Worm (Caenorhabditis elegans) whole organism, young adult: Measurements from ENCODE around the gene npl-10.

Experiments
- F22D6.2 ChIP-seq: sonication (generic microtip); optimal IDR thresholded peaks from 2 replicates; lab custom pipeline; 2016; ENCODE audit warnings: mild to moderate bottlenecking, missing genetic modification characterization, missing compliant biosample characterization
- F23B12.7 ChIP-seq: sonication (generic microtip); optimal IDR thresholded peaks from 2 replicates; lab custom pipeline; 2017; ENCODE audit warnings: missing genetic modification characterization, mild to moderate bottlenecking, missing compliant biosample characterization, antibody characterized with exemption, moderate library complexity; ENCODE audit not compliant: insufficient read depth
- F37B4.10 ChIP-seq: fragments of 200-800 bp; sonication (Bioruptor generic); IDR thresholded peaks from 2 replicates; pipeline ENCODE4 v1.3.6; 2022; ENCODE audit warnings: missing genetic modification characterization, missing compliant biosample characterization
- T26A5.8 ChIP-seq: sonication (generic microtip); optimal IDR thresholded peaks from 2 replicates; lab custom pipeline; 2016; ENCODE audit warnings: missing genetic modification characterization, missing compliant biosample characterization
- Y67H2A.10 ChIP-seq: fragments of 200-800 bp; sonication (Bioruptor generic); conservative IDR thresholded peaks from 2 replicates; pipeline ENCODE4 v1.3.6; 2022; ENCODE audit warnings: missing genetic modification reagents, missing genetic modification characterization, missing compliant biosample characterization
- Y95B8A.8 ChIP-seq: fragments of 200-800 bp; sonication (Bioruptor generic); IDR thresholded peaks from 2 replicates; pipeline ENCODE4 v1.3.6; 2022; ENCODE audit warnings: missing genetic modification reagents, missing genetic modification characterization, missing compliant biosample characterization
- ama-1 ChIP-seq, 3 experiments: fragments of 150-350 bp in 1 of 3; sonication (generic microtip) in 2 of 3; optimal IDR thresholded peaks; 2 replicates each; lab custom pipeline; 2014 to 2018; ENCODE audit warnings: missing biosample characterization in 2 of 3, missing genetic modification characterization in 2 of 3, missing genetic modification reagents in 2 of 3
- atf-7 ChIP-seq: sonication (generic microtip); optimal IDR thresholded peaks from 2 replicates; lab custom pipeline; 2017; ENCODE audit warnings: mild to moderate bottlenecking, missing genetic modification characterization, missing compliant biosample characterization
- athp-1 ChIP-seq: sonication (generic microtip); optimal IDR thresholded peaks from 2 replicates; lab custom pipeline; 2017; ENCODE audit warnings: mild to moderate bottlenecking, missing genetic modification characterization, missing compliant biosample characterization
- attf-6 ChIP-seq: fragments of 200-800 bp; sonication (Bioruptor generic); IDR thresholded peaks from 2 replicates; pipeline ENCODE4 v1.3.6; 2022; ENCODE audit warnings: missing genetic modification reagents, missing genetic modification characterization, missing compliant biosample characterization
- bed-1 ChIP-seq: fragments of 200-800 bp; sonication (Bioruptor generic); IDR thresholded peaks from 2 replicates; pipeline ENCODE4 v1.3.6; 2022; ENCODE audit warnings: missing genetic modification reagents, missing genetic modification characterization, missing compliant biosample characterization
- ccch-3 ChIP-seq: fragments of 200-800 bp; sonication (Bioruptor generic); optimal IDR thresholded peaks from 2 replicates; lab custom pipeline; 2018; ENCODE audit warnings: mild to moderate bottlenecking, missing genetic modification characterization, missing compliant biosample characterization
- ceh-27 ChIP-seq: fragments of 200-800 bp; sonication (Bioruptor generic); optimal IDR thresholded peaks from 2 replicates; lab custom pipeline; 2018; ENCODE audit warnings: mild to moderate bottlenecking, missing genetic modification characterization, moderate library complexity, missing compliant biosample characterization
- chd-7 ChIP-seq: sonication (generic microtip); optimal IDR thresholded peaks from 2 replicates; lab custom pipeline; 2016; ENCODE audit warnings: mild to moderate bottlenecking, missing genetic modification characterization, moderate library complexity, missing compliant biosample characterization
- dpl-1 ChIP-seq: fragments of 150-350 bp; optimal IDR thresholded peaks from 2 replicates; lab custom pipeline; 2014; ENCODE audit warnings: missing biosample characterization, missing genetic modification reagents, missing genetic modification characterization
- egl-18 ChIP-seq: fragments of 200-800 bp; sonication (Bioruptor generic); IDR thresholded peaks from 2 replicates; pipeline ENCODE4 v1.3.6; 2022; ENCODE audit warnings: missing genetic modification reagents, missing genetic modification characterization, missing compliant biosample characterization
- hlh-12 ChIP-seq: sonication (generic microtip); optimal IDR thresholded peaks from 2 replicates; lab custom pipeline; 2016; ENCODE audit warnings: missing genetic modification characterization, missing compliant biosample characterization
- let-607 ChIP-seq, 2 experiments: fragments of 200-800 bp in 1 of 2; sonication (Bioruptor generic) in 1 of 2; sonication (generic microtip) in 1 of 2; optimal IDR thresholded peaks; 2 replicates each; lab custom pipeline; 2016 to 2018; ENCODE audit warnings: mild to moderate bottlenecking in 2 of 2, missing compliant biosample characterization in 2 of 2, missing genetic modification characterization in 2 of 2, moderate library complexity in 2 of 2, missing genotype in 1 of 2
- lin-40 ChIP-seq: sonication (generic microtip); optimal IDR thresholded peaks from 2 replicates; lab custom pipeline; 2016; ENCODE audit warnings: missing genetic modification characterization, mild to moderate bottlenecking, missing compliant biosample characterization, missing genotype, missing genetic modification reagents
- madf-10 ChIP-seq: sonication (generic microtip); optimal IDR thresholded peaks from 2 replicates; lab custom pipeline; 2016; ENCODE audit warnings: mild to moderate bottlenecking, missing genetic modification characterization, missing compliant biosample characterization
- madf-8 ChIP-seq: fragments of 200-800 bp; sonication (Bioruptor generic); conservative IDR thresholded peaks from 2 replicates; pipeline ENCODE4 v1.3.6; 2022; ENCODE audit warnings: missing genetic modification reagents, missing genetic modification characterization, missing compliant biosample characterization
- nfya-1 ChIP-seq: sonication (generic microtip); optimal IDR thresholded peaks from 2 replicates; lab custom pipeline; 2017; ENCODE audit warnings: antibody characterized with exemption, missing compliant biosample characterization, missing genetic modification characterization, borderline replicate concordance; ENCODE audit not compliant: insufficient read depth
- nfyb-1 ChIP-seq: fragments of 200-800 bp; sonication (Bioruptor generic); IDR thresholded peaks from 2 replicates; pipeline ENCODE4 v1.3.6; 2022; ENCODE audit warnings: missing genetic modification reagents, missing genetic modification characterization, missing compliant biosample characterization
- rpc-1 ChIP-seq, 2 experiments: fragments of 150-350 bp in 1 of 2; sonication (generic microtip) in 1 of 2; optimal IDR thresholded peaks; 2 replicates each; lab custom pipeline; 2014 to 2018; ENCODE audit warnings: missing biosample characterization in 1 of 2, missing genetic modification characterization in 1 of 2, missing genetic modification reagents in 1 of 2, missing genotype in 1 of 2
- snpc-1.1 ChIP-seq: sonication (generic microtip); optimal IDR thresholded peaks from 2 replicates; lab custom pipeline; 2017; ENCODE audit warnings: missing genetic modification characterization, mild to moderate bottlenecking, missing compliant biosample characterization, antibody characterized with exemption, moderate library complexity, missing genotype, missing genetic modification reagents; ENCODE audit not compliant: insufficient read depth
- snpc-3.4 ChIP-seq: sonication (generic microtip); optimal IDR thresholded peaks from 2 replicates; lab custom pipeline; 2017; ENCODE audit warnings: missing genetic modification characterization, mild to moderate bottlenecking, missing compliant biosample characterization, antibody characterized with exemption, moderate library complexity, missing genotype, missing genetic modification reagents
- snpc-4 ChIP-seq, 5 experiments: fragments of 150-350 bp in 1 of 5; sonication (generic microtip) in 4 of 5; optimal IDR thresholded peaks; 2 replicates each; lab custom pipeline; 2014 to 2018; ENCODE audit warnings: missing genetic modification characterization in 5 of 5, missing biosample characterization in 3 of 5, antibody characterized with exemption in 2 of 5, mild to moderate bottlenecking in 2 of 5, missing compliant biosample characterization in 2 of 5, missing genotype in 2 of 5, moderate library complexity in 2 of 5, missing genetic modification reagents in 1 of 5
- somi-1 ChIP-seq: fragments of 200-800 bp; sonication (Bioruptor generic); optimal IDR thresholded peaks from 2 replicates; lab custom pipeline; 2018; ENCODE audit warnings: mild to moderate bottlenecking, missing genetic modification characterization, missing compliant biosample characterization
- unc-62 ChIP-seq: fragments of 150-350 bp; optimal IDR thresholded peaks from 2 replicates; lab custom pipeline; 2014; ENCODE audit warnings: missing biosample characterization, missing genetic modification reagents, missing genetic modification characterization
- zim-3 ChIP-seq: sonication (generic microtip); optimal IDR thresholded peaks from 2 replicates; lab custom pipeline; 2017; ENCODE audit warnings: mild to moderate bottlenecking, missing genetic modification characterization, moderate library complexity, missing compliant biosample characterization
- ztf-22 ChIP-seq: fragments of 200-800 bp; sonication (Bioruptor generic); optimal IDR thresholded peaks from 2 replicates; lab custom pipeline; 2018; ENCODE audit warnings: mild to moderate bottlenecking, missing genetic modification characterization, moderate library complexity, missing compliant biosample characterization
- ztf-28 ChIP-seq: fragments of 200-800 bp; sonication (Bioruptor generic); IDR thresholded peaks from 2 replicates; pipeline ENCODE4 v1.3.6; 2022; ENCODE audit warnings: missing genetic modification reagents, missing genetic modification characterization, missing compliant biosample characterization
- ztf-3 ChIP-seq: fragments of 200-800 bp; sonication (Bioruptor generic); optimal IDR thresholded peaks from 2 replicates; lab custom pipeline; 2018; ENCODE audit warnings: mild to moderate bottlenecking, missing genetic modification characterization, missing compliant biosample characterization

npl-10 gene

DNA sequence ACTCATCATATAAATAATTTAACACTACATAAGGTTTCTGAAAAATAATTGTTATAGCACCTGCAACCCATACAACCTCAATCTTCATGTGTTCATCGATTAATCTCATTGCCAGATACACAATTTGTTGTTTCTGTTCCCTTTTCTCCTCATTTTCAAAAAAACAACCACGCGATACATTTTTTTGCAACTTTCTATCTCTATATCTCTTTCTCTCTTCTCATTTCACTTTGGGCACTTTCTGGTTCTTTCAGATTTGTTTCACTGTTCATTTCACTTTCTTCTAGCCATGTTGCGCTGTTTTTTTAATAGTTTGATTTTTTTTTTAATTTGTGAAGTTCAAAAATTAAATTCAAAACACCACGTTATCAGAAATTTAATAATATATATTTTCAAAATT, 23.5 kb upstream of the npl-10 start (continued):
- no peak for TF ChIP-seq hlh-12 (tag; lab: Kevin White, UChicago)

DNA sequence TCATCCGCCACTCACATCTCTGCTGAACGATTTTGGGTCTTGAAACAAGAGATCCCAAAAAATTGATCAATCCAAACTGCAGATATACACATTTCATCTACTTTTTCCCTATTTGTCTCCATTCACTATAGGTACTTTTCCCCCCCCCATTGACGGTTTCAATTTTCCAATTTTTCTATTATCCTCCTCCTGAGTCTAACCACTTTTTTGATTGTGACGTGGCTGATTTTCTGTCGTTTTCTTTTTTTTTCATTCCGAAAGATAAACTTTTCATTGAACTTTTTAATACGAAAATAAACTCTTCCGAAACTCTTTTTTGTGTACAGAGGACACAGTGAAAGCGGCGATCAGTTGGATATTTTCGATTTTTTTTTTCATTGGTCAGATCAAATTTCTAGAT, 22.1 kb upstream of the npl-10 start:
- no peak for TF ChIP-seq egl-18
- TF ChIP-seq, all 124 proteins: peak for 0

DNA sequence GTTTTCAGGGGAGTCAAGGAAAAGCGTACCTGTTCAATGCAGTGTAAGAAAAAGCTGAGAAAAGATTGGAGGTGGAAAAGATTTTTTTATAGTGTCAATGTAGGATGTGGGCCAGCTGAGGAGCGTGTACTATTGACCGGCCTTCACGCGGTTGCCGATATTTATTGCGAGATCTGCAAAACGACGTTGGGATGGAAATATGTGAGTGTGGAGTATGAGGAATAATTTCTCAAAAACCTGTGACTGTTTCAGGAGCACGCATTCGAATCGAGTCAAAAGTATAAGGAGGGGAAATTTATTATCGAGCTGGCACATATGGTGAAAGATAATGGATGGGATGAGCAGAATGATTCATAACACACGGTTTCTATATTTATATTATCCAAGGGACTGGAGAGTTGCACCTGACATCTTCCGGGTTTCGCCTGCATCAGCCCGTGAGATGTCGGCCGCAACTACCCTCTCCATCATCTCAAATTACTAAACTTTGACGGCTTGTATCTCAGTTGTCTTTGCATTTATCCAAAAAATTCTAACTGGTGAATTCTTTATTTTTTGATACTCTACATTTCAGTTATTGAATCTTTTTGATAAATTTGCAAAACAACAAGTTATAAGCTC, 21.5 kb upstream of the npl-10 start:
- no peak for TF ChIP-seq somi-1
- TF ChIP-seq bed-1: no peak
- TF ChIP-seq hlh-12 (tag; lab: Kevin White, UChicago): no peak
- no peak for TF ChIP-seq madf-8
- no peak for TF ChIP-seq ztf-28 (GFP tag; lab: Robert Waterston, UW)
- no peak for TF ChIP-seq ccch-3
- TF ChIP-seq madf-10 (tag; lab: Kevin White, UChicago): no peak
- TF ChIP-seq chd-7 (tag; lab: Kevin White, UChicago): peak; percentile 44
- no peak for TF ChIP-seq unc-62 (GFP tag; lab: Kevin White, UChicago)
- TF ChIP-seq athp-1 (tag; lab: Kevin White, UChicago): no peak
- TF ChIP-seq zim-3 (tag; lab: Kevin White, UChicago): no peak
- no peak for TF ChIP-seq nfya-1
- no peak for TF ChIP-seq ceh-27
- TF ChIP-seq rpc-1 (optimal IDR thresholded peaks at IDR 0.05; lab: Kevin White, UChicago): no peak
- no peak for TF ChIP-seq rpc-1 (tag; optimal IDR thresholded peaks at IDR 0.05; lab: Kevin White, UChicago)
- peak; percentile 32 for TF ChIP-seq ama-1 (optimal IDR thresholded peaks at IDR 0.05; lab: Kevin White, UChicago)
- TF ChIP-seq ama-1 (GFP tag; optimal IDR thresholded peaks at IDR 0.05; lab: Kevin White, UChicago): no peak
- no peak for TF ChIP-seq Y67H2A.10 (GFP tag; lab: Robert Waterston, UW)
- TF ChIP-seq snpc-4 (GFP tag; optimal IDR thresholded peaks at IDR 0.05; lab: Kevin White, UChicago): peak; percentile 51
- peak; percentile 35 to 78 (median 53) for TF ChIP-seq snpc-4 (tag; optimal IDR thresholded peaks at IDR 0.05; lab: Kevin White, UChicago)
- TF ChIP-seq lin-40 (tag; lab: Kevin White, UChicago): no peak
- TF ChIP-seq snpc-1.1 (tag; lab: Kevin White, UChicago): peak; percentile 20
- no peak for TF ChIP-seq snpc-3.4 (tag; lab: Kevin White, UChicago)
- TF ChIP-seq F23B12.7 (tag; lab: Kevin White, UChicago): no peak
- 0 out of 2 replicates have a peak, but pooled peaks have one; percentile 27 for TF ChIP-seq nfyb-1
- no peak for TF ChIP-seq ztf-3
- TF ChIP-seq T26A5.8 (tag; lab: Kevin White, UChicago): no peak
- no peak for TF ChIP-seq Y95B8A.8 (GFP tag; lab: Robert Waterston, UW)
- TF ChIP-seq attf-6 (GFP tag; lab: Robert Waterston, UW): 0 out of 2 replicates have a peak, but pooled peaks have one; percentile 21
- no peak for TF ChIP-seq let-607 (tag; optimal IDR thresholded peaks at IDR 0.05; lab: Kevin White, UChicago)
- TF ChIP-seq atf-7 (tag; lab: Kevin White, UChicago): no peak
- no peak for TF ChIP-seq F37B4.10 (GFP tag; lab: Robert Waterston, UW)
- TF ChIP-seq dpl-1 (GFP tag; lab: Kevin White, UChicago): no peak

DNA sequence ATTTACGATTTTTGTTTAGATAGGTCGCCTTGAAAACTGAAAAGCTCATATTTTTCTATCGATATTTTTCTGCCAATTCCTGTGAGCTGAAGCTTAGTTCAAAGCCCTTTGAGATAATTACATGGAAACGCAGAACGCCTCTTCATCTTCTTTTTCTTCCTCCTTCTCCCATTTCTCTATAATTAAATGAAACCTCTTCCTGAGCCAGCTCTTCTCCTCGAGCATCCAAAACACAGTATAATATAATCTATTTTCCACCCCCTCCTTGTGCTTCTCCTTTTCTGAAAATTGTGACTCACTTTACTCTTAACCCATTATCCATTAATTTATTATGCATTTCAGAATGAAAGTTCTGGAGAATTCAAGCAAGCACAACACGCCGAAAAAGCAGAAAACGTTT, 20.6 kb upstream of the npl-10 start, which contains the start of gene F37A8.5:
Gene F37A8.5 (plus strand): TSS at position 332 of the 400 bp plus-strand sequence.
- no peak for TF ChIP-seq F22D6.2
- TF ChIP-seq nfya-1: no peak
- TF ChIP-seq ztf-22: no peak
